Worm (Caenorhabditis elegans): Measurements from ENCODE around the gene srg-69.

Gene srg-69

DNA sequence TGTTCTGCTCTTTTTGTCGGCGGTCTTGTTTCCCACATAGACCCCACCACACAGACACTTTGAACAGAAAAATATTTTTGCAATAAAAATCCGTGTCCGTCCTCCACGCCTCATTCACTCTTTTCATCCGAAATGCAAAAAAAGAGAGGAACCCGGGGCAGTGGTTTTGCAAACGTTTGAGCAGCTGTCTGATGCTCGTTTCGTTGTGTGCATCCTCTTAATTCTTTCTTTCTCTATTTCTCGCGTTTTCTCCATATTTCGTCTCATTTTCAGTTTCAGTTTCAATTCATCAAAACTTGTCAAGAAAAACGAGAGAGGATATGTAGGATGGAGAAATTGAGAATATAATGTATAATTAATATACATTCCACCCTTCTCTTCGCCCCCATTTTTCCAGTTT is 46.5 kb upstream of the srg-69 start:
- TF ChIP-seq tag-97 (GFP tag; IDR thresholded peaks at IDR 0.05) (no peak), dve-1 (tag; optimal IDR thresholded peaks at IDR 0.05; ENCODE audit: insufficient read depth) (no peak), zfp-3 (GFP tag; conservative IDR thresholded peaks at IDR 0.05) (no peak), daf-16 (GFP tag; optimal IDR thresholded peaks at IDR 0.05) (peak in 1 of 2 experiments; percentile 38), daf-16 (tag; optimal IDR thresholded peaks at IDR 0.05) (no peak), lir-3 (tag; optimal IDR thresholded peaks at IDR 0.05) (no peak), spr-1 (tag; optimal IDR thresholded peaks at IDR 0.05) (no peak), T26A8.4 (GFP tag; IDR thresholded peaks at IDR 0.05) (no peak), hmg-1.1 (GFP tag; IDR thresholded peaks at IDR 0.05) (no peak), unc-62 (GFP tag; optimal IDR thresholded peaks at IDR 0.05 in 1 of 2) (peak in 1 of 2 experiments; percentile 35), unc-62 (tag; optimal IDR thresholded peaks at IDR 0.05) (no peak), daf-19 (GFP tag; conservative IDR thresholded peaks at IDR 0.05) (no peak)

DNA sequence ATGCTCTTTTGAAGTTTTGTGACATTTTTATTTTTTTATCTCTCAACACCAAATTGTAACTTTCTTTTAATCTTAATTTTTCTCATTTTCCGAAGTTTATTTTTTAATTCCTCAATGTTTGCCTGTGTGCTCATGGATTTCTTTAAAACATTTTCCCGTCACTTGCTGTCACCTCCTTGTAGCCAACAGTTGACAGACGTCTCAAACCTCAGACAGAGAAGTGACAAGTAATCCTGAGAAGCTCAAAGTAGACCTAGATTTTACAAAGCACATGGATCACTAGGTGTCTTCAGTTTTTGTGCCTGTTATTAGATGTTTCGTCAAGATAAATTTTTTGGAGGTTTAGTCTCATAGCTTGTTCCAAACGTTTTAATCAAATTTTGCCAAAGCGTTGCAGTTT is 45.8 kb upstream of the srg-69 start:
- TF ChIP-seq unc-62 (GFP tag; optimal IDR thresholded peaks at IDR 0.05 in 1 of 2): peak in 1 of 2 experiments; percentile 91
- no peak for TF ChIP-seq unc-62 (tag; optimal IDR thresholded peaks at IDR 0.05)
- TF ChIP-seq jun-1 (tag; optimal IDR thresholded peaks at IDR 0.05): no peak

DNA sequence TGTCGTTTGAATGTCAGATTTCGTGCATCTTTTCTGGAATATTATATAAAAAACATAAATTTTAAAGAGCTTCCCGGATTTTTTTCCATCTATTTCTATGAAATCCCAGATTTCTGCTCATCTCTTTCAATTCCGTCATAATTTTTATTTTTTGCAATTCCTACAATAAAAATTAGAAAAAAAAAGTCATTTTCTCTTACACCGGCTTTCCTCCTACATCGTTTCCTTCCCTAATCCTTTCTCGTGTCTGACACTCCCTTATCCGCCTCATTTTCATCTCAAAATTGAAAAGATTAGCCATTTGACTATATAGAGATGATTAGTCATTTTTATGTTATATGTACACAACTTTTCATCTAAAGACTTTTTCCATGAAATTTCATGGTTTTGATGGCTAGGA is 44.7 kb upstream of the srg-69 start:
- TF ChIP-seq ZK337.2 (GFP tag; IDR thresholded peaks at IDR 0.05) (no peak), aha-1 (tag) (peak; percentile 83)

DNA sequence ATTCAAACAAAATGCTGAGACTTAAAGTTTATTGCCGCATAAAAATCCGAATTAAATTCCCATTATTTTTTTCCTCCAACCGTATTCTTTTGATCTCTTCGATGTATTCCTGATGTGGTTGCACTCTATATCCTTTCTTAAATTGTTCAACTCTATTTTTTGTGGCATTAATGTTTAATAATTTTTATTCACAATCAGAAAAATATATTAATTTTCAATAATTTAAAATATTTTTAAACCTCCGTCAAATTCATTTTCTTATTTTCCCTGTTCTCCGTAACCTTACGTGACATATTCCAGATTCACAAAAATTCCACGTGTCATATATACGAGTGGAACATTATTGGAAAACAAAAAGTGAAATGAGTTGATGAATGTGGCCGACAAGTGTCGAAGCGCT is 43.7 kb upstream of the srg-69 start, which contains the start of gene gcy-12:
gcy-12 (plus strand) TSS at position 301 of the 400 bp plus-strand sequence.
- no peak for TF ChIP-seq ceh-28 (tag; optimal IDR thresholded peaks at IDR 0.05)
- TF ChIP-seq madf-5 (GFP tag; IDR thresholded peaks at IDR 0.05): no peak
- no peak for TF ChIP-seq nhr-76 (tag; optimal IDR thresholded peaks at IDR 0.05)
- no peak for TF ChIP-seq jun-1 (tag; optimal IDR thresholded peaks at IDR 0.05)

DNA sequence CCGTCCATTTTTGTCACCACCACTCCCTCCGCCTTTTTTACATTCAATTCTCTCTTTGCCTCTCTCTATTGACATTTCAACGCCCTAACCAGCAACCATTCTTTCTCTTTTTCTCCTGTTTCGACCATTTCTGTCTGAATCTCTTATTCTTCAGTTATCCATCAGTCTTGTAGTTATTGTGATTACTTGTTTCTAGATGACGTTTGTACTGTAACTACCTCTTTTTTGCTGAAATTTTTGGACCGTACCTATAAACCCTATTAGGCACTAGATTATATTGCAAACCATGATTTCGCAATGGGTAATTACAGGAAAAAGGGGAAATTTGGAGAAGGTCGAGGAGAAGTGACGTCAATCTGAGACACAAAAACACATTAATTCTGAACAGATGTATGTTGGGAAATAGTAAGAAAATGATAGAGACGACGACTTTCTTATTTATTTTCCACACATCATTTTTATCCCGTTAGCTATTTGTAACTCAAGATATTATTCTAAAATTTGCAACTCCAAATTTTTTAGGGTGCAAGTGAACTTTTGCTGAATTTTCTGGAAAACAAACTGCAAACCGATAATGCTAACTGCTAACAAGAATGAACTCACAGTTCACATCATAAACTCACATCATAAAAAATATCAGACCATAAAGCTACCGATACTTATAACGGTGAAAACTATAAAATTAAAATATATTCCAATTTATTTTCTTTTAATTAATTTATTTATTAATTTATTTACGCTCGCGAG is 35.1 kb upstream of the srg-69 start:
- TF ChIP-seq nhr-77 (tag; optimal IDR thresholded peaks at IDR 0.05) (peak; percentile 99), nhr-28 (tag; optimal IDR thresholded peaks at IDR 0.05) (peak; percentile 97), daf-19 (GFP tag; conservative IDR thresholded peaks at IDR 0.05) (no peak), dve-1 (tag; optimal IDR thresholded peaks at IDR 0.05; ENCODE audit: insufficient read depth) (peak; percentile 56), daf-12 (tag; optimal IDR thresholded peaks at IDR 0.05) (no peak), ceh-44 (GFP tag; IDR thresholded peaks at IDR 0.05) (no peak), ama-1 (optimal IDR thresholded peaks at IDR 0.05) (no peak), unc-39 (tag; optimal IDR thresholded peaks at IDR 0.05) (no peak), nhr-10 (tag; optimal IDR thresholded peaks at IDR 0.05) (no peak), hlh-11 (tag; optimal IDR thresholded peaks at IDR 0.05) (peak; percentile 31), snpc-4 (tag; optimal IDR thresholded peaks at IDR 0.05) (no peak), dmd-6 (GFP tag; IDR thresholded peaks at IDR 0.05) (peak; percentile 62; the same call in 1 of the 2 replicates), fos-1 (tag; optimal IDR thresholded peaks at IDR 0.05) (no peak), ceh-82 (tag; optimal IDR thresholded peaks at IDR 0.05) (no peak), dpl-1 (GFP tag; optimal IDR thresholded peaks at IDR 0.05) (no peak), vab-7 (GFP tag; IDR thresholded peaks at IDR 0.05) (no peak), mxl-3 (GFP tag; optimal IDR thresholded peaks at IDR 0.05) (peak; percentile 6), dmd-8 (GFP tag; IDR thresholded peaks at IDR 0.05) (no peak), lin-1 (GFP tag; IDR thresholded peaks at IDR 0.05) (no peak), R02D3.7 (tag; optimal IDR thresholded peaks at IDR 0.05) (no peak), hmg-1.1 (GFP tag; IDR thresholded peaks at IDR 0.05) (no peak), pha-4 (GFP tag; IDR thresholded peaks at IDR 0.05) (no peak), pha-4 (tag; optimal IDR thresholded peaks at IDR 0.05) (peak; percentile 81), lin-13 (GFP tag; optimal IDR thresholded peaks at IDR 0.05) (peak; percentile 3), hlh-30 (tag; optimal IDR thresholded peaks at IDR 0.05; ENCODE audit: insufficient read depth) (no peak), skn-1 (tag; optimal IDR thresholded peaks at IDR 0.05) (no peak), nhr-111 (GFP tag; optimal IDR thresholded peaks at IDR 0.05) (no peak), unc-62 (GFP tag; optimal IDR thresholded peaks at IDR 0.05 in 1 of 2) (peak in 1 of 2 experiments; percentile 97), unc-62 (tag; optimal IDR thresholded peaks at IDR 0.05) (no peak), saeg-2 (GFP tag; IDR thresholded peaks at IDR 0.05) (no peak), nhr-102 (tag; optimal IDR thresholded peaks at IDR 0.05) (no peak)
